Worm (Caenorhabditis elegans): ENCODE data around the gene lron-15.

Gene lron-15

DNA sequence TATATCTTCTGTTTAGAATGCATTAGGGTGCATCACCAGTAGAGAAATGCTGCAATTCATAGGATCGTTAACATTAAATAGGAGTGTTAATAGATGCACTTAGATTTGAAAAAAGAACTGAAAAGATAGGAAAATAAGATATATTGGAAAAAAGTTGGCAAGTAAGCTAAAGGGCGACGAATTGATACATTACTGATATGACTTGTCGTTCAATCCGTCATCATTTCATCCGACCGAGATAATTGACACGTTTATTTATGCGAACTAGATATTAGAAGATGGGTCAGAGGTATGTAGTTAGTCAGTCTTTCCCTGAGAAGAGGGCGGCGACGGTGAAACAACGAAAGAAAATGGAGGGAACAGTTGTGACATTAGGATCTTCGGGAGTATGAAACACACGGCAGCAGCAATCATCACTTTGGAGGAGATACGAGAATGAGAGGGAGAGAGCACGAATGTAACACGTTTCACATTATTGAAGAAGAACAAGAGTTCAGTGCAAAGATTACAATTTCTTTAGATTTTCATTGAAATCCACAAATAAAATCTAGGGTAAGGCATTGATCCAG, at the start of gene lron-15:
lron-15 (minus strand) TSS at position 51 of the 569 bp plus-strand sequence.
- TF ChIP-seq unc-86 (tag; optimal IDR thresholded peaks at IDR 0.05) (no peak), unc-55 (GFP tag; optimal IDR thresholded peaks at IDR 0.05) (peak; percentile 50), rnt-1 (tag; optimal IDR thresholded peaks at IDR 0.05) (peak; percentile 21)

DNA sequence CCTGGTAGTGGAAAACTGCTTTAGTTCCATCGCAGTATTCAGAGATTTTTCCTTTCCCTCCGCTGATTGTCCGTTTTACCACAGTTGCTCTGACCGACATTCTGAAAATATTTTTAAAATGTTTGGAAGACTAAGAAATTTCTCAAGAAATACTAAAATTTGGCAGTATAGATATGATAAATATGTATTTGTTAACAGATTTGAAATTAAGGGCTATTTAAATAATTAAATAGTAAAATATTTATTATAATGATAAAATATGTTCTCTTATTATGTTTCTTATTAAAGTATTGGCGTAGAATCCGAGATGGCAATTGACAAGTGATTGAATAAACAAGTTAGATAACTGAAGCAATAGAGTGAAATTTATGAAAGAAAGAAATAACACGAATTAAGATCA, 49.5 kb upstream of the lron-15 start, which contains the start of gene aipr-1:
aipr-1 (minus strand) TSS at position 101 of the 400 bp plus-strand sequence.
- no peak for TF ChIP-seq tbx-7 (tag; optimal IDR thresholded peaks at IDR 0.05)
- no peak for TF ChIP-seq C38D4.7 (GFP tag; optimal IDR thresholded peaks at IDR 0.05)
- TF ChIP-seq unc-86 (tag; optimal IDR thresholded peaks at IDR 0.05): no peak
- TF ChIP-seq pha-2 (tag; optimal IDR thresholded peaks at IDR 0.05): no peak

DNA sequence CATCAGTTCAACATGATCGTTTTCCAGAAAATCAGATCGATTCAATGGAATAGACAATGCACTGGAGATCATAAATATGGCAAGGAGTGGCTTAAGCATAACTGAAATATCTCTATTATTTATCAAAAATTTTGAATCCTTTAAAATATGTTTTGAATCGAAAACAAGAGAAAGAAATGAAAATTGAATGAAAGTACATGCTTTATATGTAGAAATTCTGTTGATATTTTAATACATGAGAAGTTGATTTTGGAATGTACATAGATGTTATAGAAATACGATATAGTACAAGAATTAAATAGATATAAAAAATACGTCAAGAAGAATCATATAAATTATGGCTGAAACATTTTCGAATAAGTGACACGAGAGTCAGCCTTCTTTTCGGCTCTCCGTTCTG, 47.6 kb upstream of the lron-15 start, which contains the start of gene C56C10.9:
C56C10.9 (minus strand) TSS at position 101 of the 400 bp plus-strand sequence.
- TF ChIP-seq ztf-16 (tag; optimal IDR thresholded peaks at IDR 0.05): no peak
- no peak for TF ChIP-seq unc-42 (tag; optimal IDR thresholded peaks at IDR 0.05)
- TF ChIP-seq hlh-15 (tag; optimal IDR thresholded peaks at IDR 0.05): no peak
- no peak for TF ChIP-seq ceh-2 (tag; optimal IDR thresholded peaks at IDR 0.05)
- no peak for TF ChIP-seq ahr-1 (tag; optimal IDR thresholded peaks at IDR 0.05)
- TF ChIP-seq pat-9 (tag; optimal IDR thresholded peaks at IDR 0.05): no peak
- TF ChIP-seq C08G9.2 (tag; optimal IDR thresholded peaks at IDR 0.05): no peak
- no peak for TF ChIP-seq hlh-8 (tag; optimal IDR thresholded peaks at IDR 0.05)
- TF ChIP-seq hlh-30 (tag; optimal IDR thresholded peaks at IDR 0.05; ENCODE audit: insufficient read depth): no peak
- TF ChIP-seq dve-1 (tag; optimal IDR thresholded peaks at IDR 0.05): no peak
- TF ChIP-seq unc-3 (GFP tag; conservative IDR thresholded peaks at IDR 0.05): no peak
- no peak for TF ChIP-seq unc-3 (tag; optimal IDR thresholded peaks at IDR 0.05)
- no peak for TF ChIP-seq ceh-45 (GFP tag; IDR thresholded peaks at IDR 0.05)

DNA sequence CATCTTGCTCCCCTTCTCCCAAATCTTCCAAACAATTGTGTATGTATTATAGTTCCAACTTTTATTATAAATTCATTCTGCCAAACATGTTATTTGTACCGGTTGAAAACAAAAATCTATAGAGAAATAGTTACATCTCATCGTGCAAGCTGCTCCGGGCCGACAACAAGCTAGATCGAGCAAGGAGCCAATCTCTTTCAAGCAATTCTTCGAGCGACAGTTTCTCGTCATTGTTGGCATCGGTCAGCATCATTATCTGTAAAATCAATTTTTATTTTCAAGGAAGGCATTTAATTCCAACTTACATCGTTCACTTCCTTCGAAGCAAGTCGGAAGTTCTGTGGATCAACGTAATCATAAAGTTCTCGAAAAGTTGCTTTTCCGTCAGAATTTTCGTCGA, 46.3 kb upstream of the lron-15 start:
- TF ChIP-seq dmd-4 (tag; optimal IDR thresholded peaks at IDR 0.05; ENCODE audit: borderline replicate concordance): no peak
- TF ChIP-seq fax-1 (tag; optimal IDR thresholded peaks at IDR 0.05): no peak
- no peak for TF ChIP-seq pag-3 (tag; optimal IDR thresholded peaks at IDR 0.05; ENCODE audit: borderline replicate concordance)
- no peak for TF ChIP-seq unc-55 (GFP tag; optimal IDR thresholded peaks at IDR 0.05)
- TF ChIP-seq pros-1 (tag; optimal IDR thresholded peaks at IDR 0.05): no peak
- no peak for TF ChIP-seq unc-42 (tag; optimal IDR thresholded peaks at IDR 0.05)
- no peak for TF ChIP-seq ceh-9 (tag; optimal IDR thresholded peaks at IDR 0.05)
- no peak for TF ChIP-seq hlh-30 (tag; optimal IDR thresholded peaks at IDR 0.05; ENCODE audit: insufficient read depth)
- TF ChIP-seq hlh-6 (tag; optimal IDR thresholded peaks at IDR 0.05): no peak
- TF ChIP-seq lin-11 (tag; optimal IDR thresholded peaks at IDR 0.05): no peak
- TF ChIP-seq npax-4 (tag; optimal IDR thresholded peaks at IDR 0.05): no peak
- TF ChIP-seq unc-3 (GFP tag; conservative IDR thresholded peaks at IDR 0.05): no peak
- no peak for TF ChIP-seq unc-3 (tag; optimal IDR thresholded peaks at IDR 0.05)
- TF ChIP-seq ceh-22 (tag; optimal IDR thresholded peaks at IDR 0.05): no peak
- TF ChIP-seq sdc-2 (tag; optimal IDR thresholded peaks at IDR 0.05): no peak
- TF ChIP-seq ceh-18 (tag; optimal IDR thresholded peaks at IDR 0.05): no peak
- no peak for TF ChIP-seq eyg-1 (tag; optimal IDR thresholded peaks at IDR 0.05)
- no peak for TF ChIP-seq pha-4 (tag; optimal IDR thresholded peaks at IDR 0.05)

DNA sequence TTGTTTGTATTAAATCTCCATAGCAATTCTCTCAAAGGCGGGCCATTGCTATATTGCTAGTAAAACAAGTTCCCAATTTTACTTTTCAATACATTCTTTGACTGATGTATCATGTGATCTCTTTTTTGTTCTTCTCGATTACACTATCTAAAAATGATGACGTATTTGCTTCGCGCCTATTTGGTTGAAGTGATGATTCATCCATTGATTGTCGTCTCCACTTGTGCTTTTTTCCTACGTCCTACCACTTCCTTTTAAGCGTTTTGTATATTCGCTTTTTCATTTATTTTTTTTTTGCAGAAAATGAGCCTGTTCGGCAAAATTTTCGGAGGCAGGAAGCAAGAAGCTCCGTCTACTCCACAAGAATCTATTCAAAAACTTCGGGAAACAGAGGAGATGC, 44.7 kb upstream of the lron-15 start, which contains the start of gene vps-32.1:
vps-32.1 (plus strand) TSS at position 301 of the 400 bp plus-strand sequence.
- no peak for TF ChIP-seq T23F11.4 (GFP tag; optimal IDR thresholded peaks at IDR 0.05)
- no peak for TF ChIP-seq ref-2 (tag; optimal IDR thresholded peaks at IDR 0.05)
- no peak for TF ChIP-seq unc-3 (GFP tag; conservative IDR thresholded peaks at IDR 0.05)
- no peak for TF ChIP-seq unc-3 (tag; optimal IDR thresholded peaks at IDR 0.05)
- TF ChIP-seq ceh-14 (tag; optimal IDR thresholded peaks at IDR 0.05): no peak
- no peak for TF ChIP-seq F13H6.1 (tag; optimal IDR thresholded peaks at IDR 0.05)
- no peak for TF ChIP-seq hlh-30 (tag; optimal IDR thresholded peaks at IDR 0.05; ENCODE audit: insufficient read depth)
- TF ChIP-seq pha-2 (tag; optimal IDR thresholded peaks at IDR 0.05): no peak
- no peak for TF ChIP-seq C38D4.7 (GFP tag; optimal IDR thresholded peaks at IDR 0.05)
- no peak for TF ChIP-seq Y22D7AL.16 (tag; optimal IDR thresholded peaks at IDR 0.05)
- no peak for TF ChIP-seq ahr-1 (tag; optimal IDR thresholded peaks at IDR 0.05)
- TF ChIP-seq madf-2 (tag; optimal IDR thresholded peaks at IDR 0.05): no peak
- TF ChIP-seq ama-1 (optimal IDR thresholded peaks at IDR 0.05): no peak
- TF ChIP-seq pat-9 (tag; optimal IDR thresholded peaks at IDR 0.05): no peak
- no peak for TF ChIP-seq npax-4 (tag; optimal IDR thresholded peaks at IDR 0.05)
